Worm (Caenorhabditis elegans) whole organism, young adult: ENCODE results near the gene Y73B6BL.22.
A peak's percentile ranks its signal among the peaks of the same experiment; 100 is the strongest.

Source experiments
- C06A6.2 ChIP-seq: fragments of 200-800 bp; sonication (Bioruptor generic); conservative IDR thresholded peaks from 2 replicates; pipeline ENCODE4 v1.3.6; 2022; ENCODE audit warnings: missing genetic modification characterization, missing compliant biosample characterization
- Y79H2A.3 ChIP-seq: fragments of 200-800 bp; sonication (Bioruptor generic); conservative IDR thresholded peaks from 2 replicates; pipeline ENCODE4 v1.3.6; 2022; ENCODE audit warnings: missing genetic modification reagents, missing genetic modification characterization, missing compliant biosample characterization
- ccch-3 ChIP-seq: fragments of 200-800 bp; sonication (Bioruptor generic); optimal IDR thresholded peaks from 2 replicates; lab custom pipeline; 2018; ENCODE audit warnings: mild to moderate bottlenecking, missing genetic modification characterization, missing compliant biosample characterization
- cebp-2 ChIP-seq: fragments of 200-800 bp; sonication (Bioruptor generic); IDR thresholded peaks from 2 replicates; pipeline ENCODE4 v1.3.6; 2022; ENCODE audit warnings: missing genetic modification characterization, missing compliant biosample characterization
- dpl-1 ChIP-seq: fragments of 150-350 bp; optimal IDR thresholded peaks from 2 replicates; lab custom pipeline; 2014; ENCODE audit warnings: missing biosample characterization, missing genetic modification reagents, missing genetic modification characterization
- efl-1 ChIP-seq: fragments of 150-350 bp; optimal IDR thresholded peaks from 2 replicates; lab custom pipeline; 2014; ENCODE audit warnings: missing biosample characterization, missing genetic modification reagents, missing genetic modification characterization
- hlh-26 ChIP-seq: fragments of 200-800 bp; sonication (Bioruptor generic); conservative IDR thresholded peaks from 2 replicates; pipeline ENCODE4 v1.3.6; 2022; ENCODE audit warnings: missing genetic modification reagents, missing genetic modification characterization, missing compliant biosample characterization
- madf-3 ChIP-seq: fragments of 200-800 bp; sonication (Bioruptor generic); IDR thresholded peaks from 2 replicates; pipeline ENCODE4 v1.3.6; 2022; ENCODE audit warnings: missing genetic modification reagents, missing genetic modification characterization, missing compliant biosample characterization

Y73B6BL.22 gene

ce11 chrIV:6369489-6369888 lies 47.0 kb downstream of the Y73B6BL.22 start (continued):
- TF ChIP-seq Y79H2A.3 (GFP tag; lab: Robert Waterston, UW) (no peak), hlh-26 (GFP tag; lab: Robert Waterston, UW) (no peak), dpl-1 (GFP tag; lab: Kevin White, UChicago) (no peak), C06A6.2 (GFP tag; lab: Robert Waterston, UW) (no peak), efl-1 (GFP tag; lab: Kevin White, UChicago) (peak; percentile 28), madf-3 (GFP tag; lab: Robert Waterston, UW) (no peak), ccch-3 (GFP tag; lab: Kevin White, UChicago) (no peak), cebp-2 (GFP tag; lab: Robert Waterston, UW) (no peak)
